Fruit fly (Drosophila melanogaster): ENCODE measurements around the gene MKP-4.

MKP-4 gene

DNA sequence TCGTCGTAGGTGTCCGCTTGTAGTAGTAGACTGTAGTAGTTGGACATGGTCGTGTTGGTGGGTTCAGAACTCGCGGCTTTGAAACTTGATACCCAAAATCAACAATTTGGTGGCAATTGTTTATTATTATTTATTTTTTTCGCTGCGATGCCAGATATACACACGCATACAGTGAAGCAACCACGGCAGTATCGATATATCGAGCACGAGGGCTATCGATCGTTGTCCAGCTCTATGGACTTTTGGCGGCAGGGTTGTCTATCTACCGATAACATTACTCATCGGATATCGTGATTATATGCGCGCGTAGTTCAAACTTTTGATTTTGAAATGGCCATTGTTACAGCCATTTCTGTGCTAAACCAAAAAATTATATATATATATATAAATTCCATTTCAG lies 21.3 kb upstream of the MKP-4 start, which contains the start of gene CG14220 (continued):
- no peak for TF ChIP-seq trh (GFP tag; optimal IDR thresholded peaks at IDR 0.05)
- no peak for TF ChIP-seq Fer2 (tag; optimal IDR thresholded peaks at IDR 0.05)
- no peak for TF ChIP-seq CG6854 (GFP tag; optimal IDR thresholded peaks at IDR 0.05)
- TF ChIP-seq CG15479 (GFP tag; optimal IDR thresholded peaks at IDR 0.05), result no peak
- no peak for TF ChIP-seq Six4 (GFP tag; optimal IDR thresholded peaks at IDR 0.05)
- no peak for TF ChIP-seq CG1529 (GFP tag; optimal IDR thresholded peaks at IDR 0.05)
- TF ChIP-seq Dp (GFP tag; optimal IDR thresholded peaks at IDR 0.05), result peak; percentile 92
- TF ChIP-seq Atf3 (GFP tag; optimal IDR thresholded peaks at IDR 0.05), result no peak
- no peak for TF ChIP-seq mirr (GFP tag; optimal IDR thresholded peaks at IDR 0.05)
- TF ChIP-seq CG6254 (GFP tag; optimal IDR thresholded peaks at IDR 0.05), result no peak
- TF ChIP-seq E2f2 (GFP tag; IDR thresholded peaks at IDR 0.05), result peak; percentile 92
- no peak for TF ChIP-seq NC2β (GFP tag; optimal IDR thresholded peaks at IDR 0.05)
- peak in 1 of 2 experiments; percentile 10 for TF ChIP-seq dpn (GFP tag; optimal IDR thresholded peaks at IDR 0.05)
- TF ChIP-seq croc (GFP tag; conservative IDR thresholded peaks at IDR 0.05), result no peak
- TF ChIP-seq bab2 (GFP tag; optimal IDR thresholded peaks at IDR 0.05), result no peak
- peak; percentile 63 for TF ChIP-seq YL-1 (GFP tag; optimal IDR thresholded peaks at IDR 0.05)
- TF ChIP-seq CG1832 (GFP tag; optimal IDR thresholded peaks at IDR 0.05), result no peak
- TF ChIP-seq kni (GFP tag; optimal IDR thresholded peaks at IDR 0.05), result no peak
- TF ChIP-seq pita (GFP tag; optimal IDR thresholded peaks at IDR 0.05), result no peak
- peak; percentile 45; the same call in 1 of the 2 replicates for TF ChIP-seq CG32767 (GFP tag; IDR thresholded peaks at IDR 0.05)
- peak; percentile 17 for TF ChIP-seq CoRest (tag; optimal IDR thresholded peaks at IDR 0.05)
- TF ChIP-seq disco-r (GFP tag; optimal IDR thresholded peaks at IDR 0.05), result no peak
- TF ChIP-seq chm (GFP tag; IDR thresholded peaks at IDR 0.05), result no peak
- TF ChIP-seq esg (GFP tag; conservative IDR thresholded peaks at IDR 0.05), result no peak
- peak; percentile 72 for TF ChIP-seq MBD-R2 (GFP tag; IDR thresholded peaks at IDR 0.05)
- no peak for TF ChIP-seq MTF-1 (GFP tag; optimal IDR thresholded peaks at IDR 0.05; ENCODE audit: borderline replicate concordance)
- TF ChIP-seq salm (tag; optimal IDR thresholded peaks at IDR 0.05), result no peak
- TF ChIP-seq crc (GFP tag; optimal IDR thresholded peaks at IDR 0.05), result no peak
- no peak for TF ChIP-seq hth (optimal IDR thresholded peaks at IDR 0.05)
- no peak for TF ChIP-seq slp2 (GFP tag; optimal IDR thresholded peaks at IDR 0.05)
- TF ChIP-seq CG9876 (GFP tag; optimal IDR thresholded peaks at IDR 0.05), result no peak
- TF ChIP-seq CG10979 (tag; optimal IDR thresholded peaks at IDR 0.05), result no peak
- TF ChIP-seq ewg (GFP tag; optimal IDR thresholded peaks at IDR 0.05), result no peak
- peak; percentile 6 for TF ChIP-seq exex (tag; optimal IDR thresholded peaks at IDR 0.05)
- TF ChIP-seq wor (GFP tag; IDR thresholded peaks at IDR 0.05), result no peak
- TF ChIP-seq HmgD (GFP tag; optimal IDR thresholded peaks at IDR 0.05), result no peak
- no peak for TF ChIP-seq ara (GFP tag; IDR thresholded peaks at IDR 0.05)
- TF ChIP-seq CG7928 (GFP tag; optimal IDR thresholded peaks at IDR 0.05), result no peak
- TF ChIP-seq lov (optimal IDR thresholded peaks at IDR 0.05), result no peak
- TF ChIP-seq lov (GFP tag; IDR thresholded peaks at IDR 0.05), result no peak
- no peak for TF ChIP-seq CG4820 (GFP tag; optimal IDR thresholded peaks at IDR 0.05)
- no peak for TF ChIP-seq CG10147 (GFP tag; optimal IDR thresholded peaks at IDR 0.05)
- no peak for TF ChIP-seq CG8388 (GFP tag; optimal IDR thresholded peaks at IDR 0.05)
- no peak for TF ChIP-seq CG34422 (GFP tag; IDR thresholded peaks at IDR 0.05)
- TF ChIP-seq CG32772 (GFP tag; IDR thresholded peaks at IDR 0.05), result no peak
- peak; percentile 83 for TF ChIP-seq stwl (tag; optimal IDR thresholded peaks at IDR 0.05)
- no peak for TF ChIP-seq Lpt (GFP tag; optimal IDR thresholded peaks at IDR 0.05)
- no peak for TF ChIP-seq CG8765 (GFP tag; IDR thresholded peaks at IDR 0.05)
- TF ChIP-seq sc (optimal IDR thresholded peaks at IDR 0.05), result no peak
- no peak for TF ChIP-seq sc (GFP tag; optimal IDR thresholded peaks at IDR 0.05)
- TF ChIP-seq psq (GFP tag; optimal IDR thresholded peaks at IDR 0.05), result no peak
- no peak for TF ChIP-seq ranshi (GFP tag; IDR thresholded peaks at IDR 0.05)
- no peak for TF ChIP-seq luna (GFP tag; optimal IDR thresholded peaks at IDR 0.05)

All from whole organism, embryonic.